Fruit fly (Drosophila melanogaster) whole organism, embryonic: ENCODE data around the gene CG9992.

ENCODE experiments used
- ATbp ChIP-seq: fragments of 200-800 bp; sonication (Bioruptor generic); optimal IDR thresholded peaks from 2 replicates; lab custom pipeline; 2017; ENCODE audit warnings: missing biosample characterization, mild to moderate bottlenecking, missing genetic modification characterization, missing genetic modification reagents
- CG10462 ChIP-seq: fragments of 200-800 bp; sonication (Bioruptor generic); optimal IDR thresholded peaks from 2 replicates; lab custom pipeline; 2016; ENCODE audit warnings: missing biosample characterization, missing genetic modification characterization
- CG11398 ChIP-seq: fragments of 200-800 bp; sonication (Bioruptor generic); optimal IDR thresholded peaks from 2 replicates; lab custom pipeline; 2016; ENCODE audit warnings: missing biosample characterization, missing genetic modification characterization
- CG12659 ChIP-seq: fragments of 200-800 bp; sonication (Bioruptor generic); optimal IDR thresholded peaks from 3 replicates; lab custom pipeline; 2017; ENCODE audit warnings: mild to moderate bottlenecking, missing biosample characterization, missing genetic modification reagents, missing genetic modification characterization
- CG14441 ChIP-seq: fragments of 200-800 bp; sonication (Bioruptor generic); IDR thresholded peaks from 2 replicates; pipeline ENCODE4 v1.3.6; 2022; ENCODE audit warnings: missing biosample characterization, missing genetic modification characterization
- CG15073 ChIP-seq: fragments of 200-800 bp; sonication (Bioruptor generic); optimal IDR thresholded peaks from 2 replicates; lab custom pipeline; 2016; ENCODE audit warnings: missing biosample characterization, missing genetic modification characterization
- CG17328 ChIP-seq: fragments of 200-800 bp; sonication (Bioruptor generic); IDR thresholded peaks from 2 replicates; pipeline ENCODE4 v1.3.6; 2022; ENCODE audit warnings: missing biosample characterization, missing genetic modification characterization
- CG17385 ChIP-seq: fragments of 200-800 bp; sonication (Bioruptor generic); optimal IDR thresholded peaks from 3 replicates; lab custom pipeline; 2018; ENCODE audit warnings: missing biosample characterization, mild to moderate bottlenecking, missing genetic modification characterization
- CG2116 ChIP-seq: fragments of 200-800 bp; sonication (Bioruptor generic); optimal IDR thresholded peaks from 3 replicates; lab custom pipeline; 2018; ENCODE audit warnings: missing biosample characterization, mild to moderate bottlenecking, missing genetic modification characterization
- CG2202 ChIP-seq: fragments of 200-800 bp; sonication (Bioruptor generic); optimal IDR thresholded peaks from 2 replicates; lab custom pipeline; 2018; ENCODE audit warnings: missing biosample characterization, mild to moderate bottlenecking, missing genetic modification characterization
- CG3726 ChIP-seq: fragments of 200-800 bp; sonication (Bioruptor generic); IDR thresholded peaks from 3 replicates; pipeline ENCODE4, ENCODE4 v1.3.6; 2022; ENCODE audit warnings: missing biosample characterization, missing genetic modification characterization
- CG4617 ChIP-seq: fragments of 200-800 bp; sonication (Bioruptor generic); optimal IDR thresholded peaks from 3 replicates; lab custom pipeline; 2016; ENCODE audit warnings: missing biosample characterization, missing genetic modification characterization, borderline replicate concordance
- CG6272 ChIP-seq: fragments of 200-800 bp; sonication (Bioruptor generic); IDR thresholded peaks from 2 replicates; pipeline ENCODE4 v1.3.6; 2022; ENCODE audit warnings: missing biosample characterization, missing genetic modification characterization
- CG7745 ChIP-seq: fragments of 200-800 bp; sonication (Bioruptor generic); optimal IDR thresholded peaks from 2 replicates; lab custom pipeline; 2018; ENCODE audit warnings: missing biosample characterization, mild to moderate bottlenecking, missing genetic modification characterization, moderate library complexity
- CG9437 ChIP-seq: fragments of 200-800 bp; sonication (Bioruptor generic); optimal IDR thresholded peaks from 2 replicates; lab custom pipeline; 2018; ENCODE audit warnings: missing biosample characterization, mild to moderate bottlenecking, missing genetic modification characterization
- Deaf1 ChIP-seq: fragments of 200-800 bp; optimal IDR thresholded peaks from 3 replicates; lab custom pipeline; 2019; ENCODE audit warnings: missing biosample characterization, mild to moderate bottlenecking, missing genetic modification characterization, moderate library complexity
- Eip74EF ChIP-seq, 2 experiments: fragments of 200-800 bp in 1 of 2; fragments of >200 bp in 1 of 2; sonication (Bioruptor generic) in 1 of 2; optimal IDR thresholded peaks; 2 replicates each; lab custom pipeline; 2017 to 2019; ENCODE audit warnings: missing biosample characterization in 2 of 2, missing genetic modification characterization in 2 of 2, mild to moderate bottlenecking in 1 of 2, moderate library complexity in 1 of 2
- Fer2 ChIP-seq: fragments of 200-800 bp; sonication (Bioruptor generic); optimal IDR thresholded peaks from 2 replicates; lab custom pipeline; 2018; ENCODE audit warnings: missing biosample characterization, mild to moderate bottlenecking, missing genetic modification characterization, moderate library complexity
- Gug ChIP-seq: fragments of 200-800 bp; sonication (Bioruptor generic); IDR thresholded peaks from 4 replicates; pipeline ENCODE4 v1.3.6; 2022; ENCODE audit warnings: missing biosample characterization, missing genetic modification characterization
- HLHmδ ChIP-seq: fragments of 200-800 bp; sonication (Bioruptor generic); optimal IDR thresholded peaks from 2 replicates; lab custom pipeline; 2018; ENCODE audit warnings: missing biosample characterization, mild to moderate bottlenecking, missing genetic modification characterization, moderate library complexity
- HmgD ChIP-seq: fragments of 200-800 bp; sonication (Bioruptor generic); optimal IDR thresholded peaks from 3 replicates; lab custom pipeline; 2016; ENCODE audit warnings: missing biosample characterization, missing genetic modification characterization
- MBD-R2 ChIP-seq: fragments of 200-800 bp; sonication (Bioruptor generic); IDR thresholded peaks from 2 replicates; pipeline ENCODE4 v1.3.6; 2022; ENCODE audit warnings: missing biosample characterization, missing genetic modification characterization
- MESR4 ChIP-seq: fragments of 200-800 bp; sonication (Bioruptor generic); optimal IDR thresholded peaks from 2 replicates; lab custom pipeline; 2018; ENCODE audit warnings: missing biosample characterization, mild to moderate bottlenecking, missing genetic modification characterization, moderate library complexity
- Meics ChIP-seq: fragments of 200-800 bp; sonication (Bioruptor generic); optimal IDR thresholded peaks from 2 replicates; lab custom pipeline; 2017; ENCODE audit warnings: missing biosample characterization, mild to moderate bottlenecking, missing genetic modification characterization
- Nf-YB ChIP-seq: fragments of 200-800 bp; sonication (Bioruptor generic); optimal IDR thresholded peaks from 3 replicates; lab custom pipeline; 2019; ENCODE audit warnings: missing biosample characterization, mild to moderate bottlenecking, missing genetic modification characterization, moderate library complexity
- Opbp ChIP-seq: fragments of 200-800 bp; sonication (Bioruptor generic); IDR thresholded peaks from 3 replicates; pipeline ENCODE4 v1.3.6; 2022; ENCODE audit warnings: missing biosample characterization, missing genetic modification characterization; ENCODE audit not compliant: partially characterized antibody
- amos ChIP-seq: fragments of 200-800 bp; sonication (Bioruptor generic); IDR thresholded peaks from 2 replicates; pipeline ENCODE4 v1.3.6; 2022; ENCODE audit warnings: missing biosample characterization, missing genetic modification characterization; ENCODE audit not compliant: partially characterized antibody
- ara ChIP-seq: fragments of 200-800 bp; sonication (Bioruptor generic); IDR thresholded peaks from 2 replicates; pipeline ENCODE4 v1.3.6; 2022; ENCODE audit warnings: missing biosample characterization, missing genetic modification characterization
- chif ChIP-seq, 2 experiments: fragments of 200-800 bp; sonication (Bioruptor generic); optimal IDR thresholded peaks; 3 replicates each; lab custom pipeline; 2016; ENCODE audit warnings: missing biosample characterization in 2 of 2, missing genetic modification characterization in 2 of 2
- crp ChIP-seq, 2 experiments: fragments of 200-800 bp; sonication (Bioruptor generic); optimal IDR thresholded peaks; 2 replicates in 1 of 2; 3 replicates in 1 of 2; lab custom pipeline; 2017; ENCODE audit warnings: missing biosample characterization in 2 of 2, missing genetic modification characterization in 2 of 2, mild to moderate bottlenecking in 1 of 2, moderate library complexity in 1 of 2
- dati ChIP-seq: fragments of 200-800 bp; sonication (Bioruptor generic); IDR thresholded peaks from 2 replicates; pipeline ENCODE4 v1.3.6; 2022; ENCODE audit warnings: missing biosample characterization, missing genetic modification characterization
- dmrt99B ChIP-seq: fragments of 200-800 bp; sonication (Bioruptor generic); optimal IDR thresholded peaks from 2 replicates; lab custom pipeline; 2018; ENCODE audit warnings: missing biosample characterization, mild to moderate bottlenecking, missing genetic modification characterization, moderate library complexity
- ems ChIP-seq: fragments of 200-800 bp; sonication (Bioruptor generic); optimal IDR thresholded peaks from 3 replicates; lab custom pipeline; 2016; ENCODE audit warnings: missing biosample characterization, missing genetic modification characterization
- en ChIP-seq: fragments of 200-800 bp; sonication (Bioruptor generic); optimal IDR thresholded peaks from 2 replicates; lab custom pipeline; 2016; ENCODE audit warnings: missing biosample characterization, missing genetic modification characterization
- exex ChIP-seq: fragments of 200-800 bp; sonication (Bioruptor generic); optimal IDR thresholded peaks from 4 replicates; lab custom pipeline; 2018; ENCODE audit warnings: missing biosample characterization, mild to moderate bottlenecking, missing genetic modification characterization, moderate library complexity
- gsb-n ChIP-seq: fragments of 200-800 bp; sonication (Bioruptor generic); optimal IDR thresholded peaks from 3 replicates; lab custom pipeline; 2018; ENCODE audit warnings: missing biosample characterization, mild to moderate bottlenecking, missing genetic modification characterization
- hkb ChIP-seq, 2 experiments: fragments of 200-800 bp in 1 of 2; fragments of >200 bp in 1 of 2; sonication (Bioruptor generic) in 1 of 2; IDR thresholded peaks in 1 of 2; optimal IDR thresholded peaks in 1 of 2; 2 replicates each; pipeline versions ENCODE4 v1.3.6 to Lab custom; 2017 to 2022; ENCODE audit warnings: missing biosample characterization in 1 of 2, missing genetic modification characterization in 1 of 2
- knrl ChIP-seq: fragments of 200-800 bp; sonication (Bioruptor generic); IDR thresholded peaks from 3 replicates; pipeline ENCODE4 v1.3.6; 2022; ENCODE audit warnings: missing biosample characterization, missing genetic modification characterization; ENCODE audit not compliant: partially characterized antibody
- odd ChIP-seq: fragments of 200-800 bp; sonication (Bioruptor generic); optimal IDR thresholded peaks from 2 replicates; lab custom pipeline; 2017; ENCODE audit warnings: missing biosample characterization, mild to moderate bottlenecking, missing genetic modification characterization
- sens ChIP-seq: fragments of 200-800 bp; sonication (Bioruptor generic); peaks from one replicate; lab custom pipeline; 2016; ENCODE audit warnings: missing biosample characterization, missing genetic modification characterization
- seq ChIP-seq: fragments of 200-800 bp; sonication (Bioruptor generic); IDR thresholded peaks from 2 replicates; pipeline ENCODE4 v1.3.6; 2022; ENCODE audit warnings: missing biosample characterization, missing genetic modification characterization
- slou ChIP-seq: fragments of 200-800 bp; sonication (Bioruptor generic); optimal IDR thresholded peaks from 3 replicates; lab custom pipeline; 2016; ENCODE audit warnings: missing biosample characterization, missing genetic modification characterization
- slp2 ChIP-seq: fragments of 200-800 bp; sonication (Bioruptor generic); optimal IDR thresholded peaks from 2 replicates; lab custom pipeline; 2016; ENCODE audit warnings: missing biosample characterization, missing genetic modification characterization
- stc ChIP-seq: fragments of 200-800 bp; sonication (Bioruptor generic); IDR thresholded peaks from 2 replicates; pipeline ENCODE4 v1.3.6; 2022; ENCODE audit warnings: missing biosample characterization, missing genetic modification characterization
- tx ChIP-seq: fragments of 200-800 bp; sonication (Bioruptor generic); optimal IDR thresholded peaks from 2 replicates; lab custom pipeline; 2016; ENCODE audit warnings: missing biosample characterization, missing genetic modification characterization
- unpg ChIP-seq: fragments of 200-800 bp; sonication (Bioruptor generic); optimal IDR thresholded peaks from 3 replicates; lab custom pipeline; 2018; ENCODE audit warnings: missing biosample characterization, mild to moderate bottlenecking, missing genetic modification characterization, moderate library complexity
- yki ChIP-seq: fragments of >200 bp; optimal IDR thresholded peaks from 3 replicates; lab custom pipeline; 2018
- zen ChIP-seq: fragments of 200-800 bp; sonication (Bioruptor generic); optimal IDR thresholded peaks from 3 replicates; lab custom pipeline; 2018; ENCODE audit warnings: missing biosample characterization, mild to moderate bottlenecking, missing genetic modification characterization, moderate library complexity
- zen2 ChIP-seq: fragments of 200-800 bp; sonication (Bioruptor generic); IDR thresholded peaks from 3 replicates; pipeline ENCODE4 v1.3.6; 2022; ENCODE audit warnings: missing biosample characterization, missing genetic modification characterization; ENCODE audit not compliant: partially characterized antibody
- zf30C ChIP-seq: fragments of 200-800 bp; sonication (Bioruptor generic); optimal IDR thresholded peaks from 3 replicates; lab custom pipeline; 2018; ENCODE audit warnings: missing biosample characterization, mild to moderate bottlenecking, missing genetic modification characterization
- zfh2 ChIP-seq: fragments of 200-800 bp; sonication (Bioruptor generic); optimal IDR thresholded peaks from 2 replicates; lab custom pipeline; 2016; ENCODE audit warnings: missing biosample characterization, missing genetic modification characterization

CG9992 gene

DNA sequence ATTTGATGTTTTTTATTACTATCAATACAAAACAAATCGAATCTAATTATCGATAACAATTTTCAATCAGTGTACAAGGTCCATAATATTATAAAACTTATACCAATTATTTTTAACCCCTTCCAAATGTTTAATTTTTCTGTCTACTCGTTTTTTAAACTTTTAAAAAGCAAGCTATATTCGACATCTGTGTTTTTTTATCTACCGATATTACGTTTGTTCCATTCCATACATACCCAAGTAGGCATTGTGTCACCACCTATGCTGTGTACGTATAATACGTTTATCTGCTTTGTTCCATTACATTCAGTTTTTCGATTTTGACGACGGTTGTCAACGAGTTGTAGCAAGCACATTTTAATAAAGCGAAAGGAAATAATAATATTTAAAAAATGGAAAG, 23.4 kb downstream of the CG9992 start, which contains the start of gene nonA (continued):
- TF ChIP-seq zen2 (GFP tag; lab: Robert Waterston, UW) (no peak), Gug (no peak), zf30C (GFP tag; lab: Kevin White, UChicago) (no peak), CG2116 (peak; percentile 91), HmgD (GFP tag; lab: Kevin White, UChicago) (no peak), CG4617 (GFP tag; lab: Kevin White, UChicago) (peak; percentile 51), zfh2 (GFP tag; lab: Kevin White, UChicago) (no peak), CG17328 (no peak), stc (no peak), hkb (optimal IDR thresholded peaks at IDR 0.05; lab: Kevin White, UChicago) (no peak), hkb (GFP tag; IDR thresholded peaks at IDR 0.05; lab: Robert Waterston, UW) (no peak), MBD-R2 (GFP tag; lab: Robert Waterston, UW) (peak; percentile 30), zen (tag; lab: Kevin White, UChicago) (no peak), CG11398 (GFP tag; lab: Kevin White, UChicago) (no peak), CG3726 (no peak), HLHmδ (no peak), exex (no peak), slp2 (GFP tag; lab: Kevin White, UChicago) (no peak), odd (GFP tag; lab: Kevin White, UChicago) (no peak), dmrt99B (tag; lab: Kevin White, UChicago) (no peak), Meics (GFP tag; lab: Kevin White, UChicago) (no peak), MESR4 (GFP tag; lab: Kevin White, UChicago) (peak; percentile 58), CG6272 (GFP tag; lab: Robert Waterston, UW) (no peak), CG14441 (GFP tag; lab: Robert Waterston, UW) (no peak), yki (lab: Kevin White, UChicago) (no peak), ara (GFP tag; lab: Robert Waterston, UW) (no peak), en (no peak), ATbp (GFP tag; lab: Kevin White, UChicago) (no peak), ems (GFP tag; lab: Kevin White, UChicago) (no peak), CG9437 (GFP tag; lab: Kevin White, UChicago) (peak; percentile 42), unpg (GFP tag; lab: Kevin White, UChicago) (no peak), knrl (GFP tag; lab: Robert Waterston, UW) (no peak), CG15073 (GFP tag; lab: Kevin White, UChicago) (no peak), CG12659 (GFP tag; lab: Kevin White, UChicago) (peak; percentile 48), sens (GFP tag; lab: Kevin White, UChicago) (no peak), crp (GFP tag; optimal IDR thresholded peaks at IDR 0.05; lab: Kevin White, UChicago) (no peak), CG10462 (GFP tag; lab: Kevin White, UChicago) (no peak), chif (GFP tag; optimal IDR thresholded peaks at IDR 0.05; lab: Kevin White, UChicago) (no peak), Nf-YB (GFP tag; lab: Kevin White, UChicago) (no peak), CG7745 (tag; lab: Kevin White, UChicago) (no peak), amos (GFP tag; lab: Robert Waterston, UW) (peak; percentile 15; the same call in 1 of the 2 replicates), gsb-n (no peak), Deaf1 (tag; lab: Kevin White, UChicago) (no peak), slou (GFP tag; lab: Kevin White, UChicago) (no peak), Eip74EF (GFP tag; optimal IDR thresholded peaks at IDR 0.05; lab: Kevin White, UChicago) (no peak), tx (no peak), Fer2 (tag; lab: Kevin White, UChicago) (no peak), seq (no peak), dati (GFP tag; lab: Robert Waterston, UW) (no peak), CG2202 (tag; lab: Kevin White, UChicago) (no peak), Opbp (GFP tag; lab: Robert Waterston, UW) (0 out of 3 replicates have a peak, but pooled peaks have one; percentile 9), CG17385 (no peak)
